Worm (Caenorhabditis elegans): ENCODE data around the gene pst-2.

DNA sequence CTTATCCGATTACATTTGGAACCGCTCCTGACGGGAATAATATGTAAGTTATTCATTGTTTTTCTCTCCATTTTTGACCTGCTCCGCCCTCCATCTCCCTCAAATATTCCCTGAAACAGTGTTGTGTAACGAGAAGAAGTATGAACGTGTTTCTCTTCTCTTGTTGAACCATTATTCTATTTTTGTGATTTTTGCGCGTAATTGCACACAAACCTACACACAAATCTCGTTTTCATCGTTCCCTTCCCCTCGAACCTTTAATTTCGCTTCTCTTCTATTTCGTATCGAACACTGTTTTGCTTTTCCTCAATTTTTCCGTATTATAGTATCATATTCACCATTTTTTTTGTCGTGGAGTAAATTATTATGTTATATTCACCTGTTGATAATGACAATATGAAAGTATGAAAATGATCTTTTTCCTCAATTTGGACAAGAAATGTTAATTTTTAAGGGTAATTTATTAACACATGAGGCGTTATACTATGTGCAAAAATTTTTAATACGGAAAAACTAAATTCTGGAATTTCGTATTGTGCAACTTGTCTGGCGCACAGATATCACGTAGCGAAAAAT, 37.0 kb downstream of the pst-2 start:
- TF ChIP-seq eyg-1 (tag; optimal IDR thresholded peaks at IDR 0.05) (no peak), ets-4 (tag; optimal IDR thresholded peaks at IDR 0.05) (no peak), hlh-8 (tag; optimal IDR thresholded peaks at IDR 0.05) (no peak), K09A11.1 (tag; optimal IDR thresholded peaks at IDR 0.05; ENCODE audit: insufficient read depth) (no peak), nfya-1 (tag; optimal IDR thresholded peaks at IDR 0.05) (no peak), dmd-4 (tag; optimal IDR thresholded peaks at IDR 0.05; ENCODE audit: borderline replicate concordance) (no peak), ama-1 (optimal IDR thresholded peaks at IDR 0.05) (no peak), hlh-30 (tag; optimal IDR thresholded peaks at IDR 0.05; ENCODE audit: insufficient read depth) (no peak)
